Fruit fly (Drosophila melanogaster): Measurements from ENCODE around the gene ss.
A peak's percentile ranks its signal among the peaks of the same experiment; 100 is the strongest.

dm6 chr3R:16359098-16359497, 44.4 kb downstream of the ss start, which contains the start of gene CG17931:
- TF ChIP-seq Abd-B (GFP tag; optimal IDR thresholded peaks at IDR 0.05) (no peak), usp (GFP tag; optimal IDR thresholded peaks at IDR 0.05) (no peak), h (GFP tag; optimal IDR thresholded peaks at IDR 0.05) (no peak), lola (GFP tag; optimal IDR thresholded peaks at IDR 0.05) (no peak), CG9705 (GFP tag; optimal IDR thresholded peaks at IDR 0.05) (no peak), CrebA (GFP tag; optimal IDR thresholded peaks at IDR 0.05; ENCODE audit: borderline replicate concordance) (peak; percentile 38), psq (GFP tag; optimal IDR thresholded peaks at IDR 0.05) (no peak), Vsx2 (GFP tag; optimal IDR thresholded peaks at IDR 0.05; ENCODE audit: partially characterized antibody) (peak; percentile 27), jim (GFP tag; optimal IDR thresholded peaks at IDR 0.05) (no peak), HLH106 (tag; optimal IDR thresholded peaks at IDR 0.05) (no peak)
